Worm (Caenorhabditis elegans) whole organism, L2 larva: ENCODE measurements around the gene Y54H5A.2.

Experiments used
- ceh-82 ChIP-seq: fragments of 150-350 bp; optimal IDR thresholded peaks from 2 replicates; lab custom pipeline; 2014; ENCODE audit warnings: missing biosample characterization, missing genetic modification characterization
- crh-2 ChIP-seq: sonication (generic microtip); optimal IDR thresholded peaks from 2 replicates; lab custom pipeline; 2017; ENCODE audit warnings: missing biosample characterization, missing genetic modification characterization
- fos-1 ChIP-seq: fragments of 150-350 bp; optimal IDR thresholded peaks from 2 replicates; lab custom pipeline; 2014; ENCODE audit warnings: missing biosample characterization, missing genetic modification characterization
- lin-11 ChIP-seq: fragments of 150-350 bp; sonication (generic microtip); optimal IDR thresholded peaks from 2 replicates; lab custom pipeline; 2014; ENCODE audit warnings: missing biosample characterization, missing genetic modification characterization, inconsistent platforms, mixed read lengths
- lin-39 ChIP-seq: fragments of 150-350 bp; optimal IDR thresholded peaks from 2 replicates; lab custom pipeline; 2014; ENCODE audit warnings: missing biosample characterization, missing genetic modification reagents, missing genetic modification characterization
- lsy-2 ChIP-seq, 2 experiments: fragments of 150-350 bp in 1 of 2; sonication (generic microtip) in 1 of 2; optimal IDR thresholded peaks; 2 replicates each; lab custom pipeline; 2014 to 2017; ENCODE audit warnings: missing biosample characterization in 2 of 2, missing genetic modification characterization in 2 of 2
- skn-1 ChIP-seq: sonication (generic microtip); optimal IDR thresholded peaks from 2 replicates; lab custom pipeline; 2017; ENCODE audit warnings: missing biosample characterization, missing genetic modification characterization
- sma-9 ChIP-seq, 2 experiments: fragments of 150-350 bp in 1 of 2; sonication (generic microtip) in 1 of 2; optimal IDR thresholded peaks; 2 replicates each; lab custom pipeline; 2014 to 2016; ENCODE audit warnings: missing genetic modification characterization in 2 of 2, mild to moderate bottlenecking in 1 of 2, missing biosample characterization in 1 of 2, missing compliant biosample characterization in 1 of 2, missing genetic modification reagents in 1 of 2, moderate library complexity in 1 of 2
- unc-39 ChIP-seq: fragments of 150-350 bp; optimal IDR thresholded peaks from 2 replicates; lab custom pipeline; 2014; ENCODE audit warnings: missing biosample characterization, missing genetic modification characterization
- unc-55 ChIP-seq: fragments of 150-350 bp; sonication (generic microtip); optimal IDR thresholded peaks from 3 replicates; lab custom pipeline; 2014; ENCODE audit warnings: missing biosample characterization, missing genetic modification reagents, missing genetic modification characterization
- unc-62 ChIP-seq: fragments of 150-350 bp; optimal IDR thresholded peaks from 2 replicates; lab custom pipeline; 2014; ENCODE audit warnings: missing biosample characterization, missing genetic modification reagents, missing genetic modification characterization
- zag-1 ChIP-seq: fragments of 150-350 bp; optimal IDR thresholded peaks from 2 replicates; lab custom pipeline; 2014; ENCODE audit warnings: missing biosample characterization, missing genetic modification characterization

DNA sequence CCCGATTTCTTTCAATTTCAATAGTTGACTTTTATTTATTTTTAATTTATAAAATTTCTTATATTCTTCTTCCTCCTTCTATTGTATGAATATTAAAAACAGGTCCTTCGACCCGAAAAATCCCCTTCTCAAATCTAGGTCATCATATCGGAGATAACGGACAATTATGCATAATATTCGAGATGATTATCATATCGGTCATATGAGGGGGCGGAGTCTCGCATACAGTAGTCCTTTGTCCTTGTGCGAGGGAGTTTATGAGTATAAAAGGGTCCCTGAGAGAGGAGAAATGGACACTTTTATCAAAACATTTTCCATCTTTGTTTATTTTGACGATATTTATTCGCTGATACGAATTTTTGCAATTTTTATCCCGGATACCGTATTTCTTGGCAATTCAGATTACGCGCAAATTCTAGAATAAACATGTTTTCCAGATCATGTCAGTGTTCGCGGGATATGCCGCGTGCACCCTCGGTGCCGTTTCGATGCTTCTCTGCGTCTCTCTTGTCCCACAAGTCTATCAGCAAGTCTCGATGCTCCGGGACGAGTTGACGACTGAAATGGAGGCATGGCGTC, 42.4 kb downstream of the Y54H5A.2 start, which contains the start of gene dpy-17:
- TF ChIP-seq zag-1 (tag; lab: Kevin White, UChicago) (no peak), unc-39 (tag; lab: Kevin White, UChicago) (no peak), skn-1 (tag; lab: Kevin White, UChicago) (no peak), unc-62 (GFP tag; lab: Kevin White, UChicago) (no peak), unc-55 (GFP tag; lab: Kevin White, UChicago) (no peak), sma-9 (GFP tag; optimal IDR thresholded peaks at IDR 0.05; lab: Kevin White, UChicago) (no peak), sma-9 (tag; optimal IDR thresholded peaks at IDR 0.05; lab: Kevin White, UChicago) (no peak), ceh-82 (tag; lab: Kevin White, UChicago) (no peak), crh-2 (tag; lab: Kevin White, UChicago) (no peak), lin-39 (tag; lab: Kevin White, UChicago) (no peak), lsy-2 (tag; optimal IDR thresholded peaks at IDR 0.05; lab: Kevin White, UChicago) (no peak), lin-11 (tag; lab: Kevin White, UChicago) (no peak), fos-1 (tag; lab: Kevin White, UChicago) (no peak)
